Worm (Caenorhabditis elegans): ENCODE measurements around the gene piit-1.

piit-1 gene

DNA sequence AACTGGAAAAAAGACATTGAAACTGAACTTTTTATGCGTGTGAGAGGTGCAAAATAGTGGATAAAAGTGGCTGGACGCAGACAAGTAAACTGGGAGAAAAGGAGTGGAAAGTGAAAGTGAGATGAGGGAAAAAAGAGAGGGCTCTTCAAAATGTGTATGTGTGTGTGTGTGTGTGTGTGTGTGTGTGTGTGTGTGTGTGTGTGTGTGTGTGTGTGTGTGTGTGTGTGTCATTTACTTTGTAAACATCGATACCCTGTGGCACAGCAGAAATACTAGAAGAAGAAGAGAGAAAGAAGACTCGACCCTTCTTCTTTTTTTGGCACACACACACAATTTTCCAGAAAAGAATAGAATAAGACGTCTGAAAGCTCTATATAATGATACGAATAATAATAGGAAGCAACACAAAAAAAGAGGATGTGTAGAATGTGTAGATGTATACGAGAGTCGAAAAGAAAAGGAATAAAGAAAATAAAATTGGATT lies 28.7 kb upstream of the piit-1 start:
- TF ChIP-seq efl-1 (optimal IDR thresholded peaks at IDR 0.05) (peak; percentile 26 to 39), efl-1 (GFP tag; optimal IDR thresholded peaks at IDR 0.05 in 1 of 2) (peak in 1 of 2 experiments; percentile 77), lin-35 (GFP tag; optimal IDR thresholded peaks at IDR 0.05) (peak in 1 of 2 experiments; percentile 51), tbx-2 (tag; optimal IDR thresholded peaks at IDR 0.05) (peak; percentile 36), nhr-20 (tag; optimal IDR thresholded peaks at IDR 0.05) (peak; percentile 45), rnt-1 (tag; optimal IDR thresholded peaks at IDR 0.05) (peak; percentile 74), mdl-1 (tag; optimal IDR thresholded peaks at IDR 0.05) (peak in 1 of 2 experiments; percentile 40), pqm-1 (tag; optimal IDR thresholded peaks at IDR 0.05) (no peak), nhr-47 (tag; optimal IDR thresholded peaks at IDR 0.05) (peak; percentile 42), elt-3 (tag; optimal IDR thresholded peaks at IDR 0.05) (no peak), nhr-237 (tag; optimal IDR thresholded peaks at IDR 0.05) (no peak), ceh-63 (GFP tag; optimal IDR thresholded peaks at IDR 0.05) (peak; percentile 70), unc-86 (tag; optimal IDR thresholded peaks at IDR 0.05) (peak; percentile 28), lsy-2 (tag; optimal IDR thresholded peaks at IDR 0.05) (peak; percentile 50 to 66), nhr-11 (tag; optimal IDR thresholded peaks at IDR 0.05) (no peak), snpc-4 (tag; optimal IDR thresholded peaks at IDR 0.05) (no peak), mab-9 (GFP tag; IDR thresholded peaks at IDR 0.05) (no peak), nhr-77 (tag; optimal IDR thresholded peaks at IDR 0.05) (peak; percentile 12), pax-3 (tag; optimal IDR thresholded peaks at IDR 0.05) (peak; percentile 74), snu-23 (GFP tag; optimal IDR thresholded peaks at IDR 0.05) (peak; percentile 28), ceh-82 (tag; optimal IDR thresholded peaks at IDR 0.05) (peak in 2 of 3 experiments; percentile 32 to 39), nhr-85 (tag) (peak; percentile 68), fkh-10 (GFP tag; optimal IDR thresholded peaks at IDR 0.05) (peak; percentile 61), C16A3.4 (tag; optimal IDR thresholded peaks at IDR 0.05) (peak; percentile 27), lin-14 (GFP tag; optimal IDR thresholded peaks at IDR 0.05) (peak; percentile 95), mep-1 (tag; optimal IDR thresholded peaks at IDR 0.05) (peak; percentile 43), unc-130 (tag; optimal IDR thresholded peaks at IDR 0.05) (peak; percentile 15), skn-1 (tag; optimal IDR thresholded peaks at IDR 0.05) (no peak), vab-15 (tag; optimal IDR thresholded peaks at IDR 0.05) (peak; percentile 4), ama-1 (optimal IDR thresholded peaks at IDR 0.05) (no peak), nhr-19 (GFP tag; conservative IDR thresholded peaks at IDR 0.05) (peak; percentile 78), ceh-8 (GFP tag; optimal IDR thresholded peaks at IDR 0.05) (peak; percentile 33), egl-27 (tag; optimal IDR thresholded peaks at IDR 0.05) (peak in 1 of 2 experiments; percentile 1), isw-1 (GFP tag; IDR thresholded peaks at IDR 0.05) (peak; percentile 50), fkh-8 (tag; optimal IDR thresholded peaks at IDR 0.05) (peak; percentile 70), sup-37 (GFP tag; optimal IDR thresholded peaks at IDR 0.05) (peak; percentile 10), dsc-1 (tag; optimal IDR thresholded peaks at IDR 0.05) (peak; percentile 51), jun-1 (tag; optimal IDR thresholded peaks at IDR 0.05) (peak; percentile 31), egl-13 (tag; optimal IDR thresholded peaks at IDR 0.05) (peak; percentile 50), ceh-88 (GFP tag; IDR thresholded peaks at IDR 0.05) (peak; percentile 57; the same call in 1 of the 2 replicates), nhr-71 (tag; optimal IDR thresholded peaks at IDR 0.05) (peak; percentile 77), irx-1 (tag; optimal IDR thresholded peaks at IDR 0.05) (peak; percentile 21), zip-4 (GFP tag; optimal IDR thresholded peaks at IDR 0.05) (peak; percentile 23), unc-98 (GFP tag; IDR thresholded peaks at IDR 0.05) (peak; percentile 21; the same call in 1 of the 2 replicates), fkh-4 (tag; optimal IDR thresholded peaks at IDR 0.05; ENCODE audit: borderline replicate concordance) (no peak), blmp-1 (tag; optimal IDR thresholded peaks at IDR 0.05) (peak; percentile 62), dpl-1 (GFP tag; optimal IDR thresholded peaks at IDR 0.05) (peak in 1 of 3 experiments; percentile 21), nhr-28 (tag; optimal IDR thresholded peaks at IDR 0.05) (no peak), swsn-7 (tag; optimal IDR thresholded peaks at IDR 0.05) (peak; percentile 44), nhr-76 (tag; optimal IDR thresholded peaks at IDR 0.05) (no peak)
